Fruit fly (Drosophila melanogaster) whole organism, embryonic: ENCODE measurements around the gene CG9550.

ENCODE experiments used
- Antp ChIP-seq: fragments of 200-800 bp; sonication (Bioruptor generic); optimal IDR thresholded peaks from 3 replicates; lab custom pipeline; 2016; ENCODE audit warnings: missing biosample characterization, missing genetic modification characterization
- B-H1 ChIP-seq: fragments of 200-800 bp; sonication (Bioruptor generic); IDR thresholded peaks from 3 replicates; pipeline ENCODE4 v1.3.6; 2022; ENCODE audit warnings: missing biosample characterization, missing genetic modification characterization
- C15 ChIP-seq: fragments of 200-800 bp; sonication (Bioruptor generic); IDR thresholded peaks from 3 replicates; pipeline ENCODE4 v1.3.6; 2022; ENCODE audit warnings: missing biosample characterization, missing genetic modification characterization
- CG10543 ChIP-seq: fragments of 200-800 bp; sonication (Bioruptor generic); optimal IDR thresholded peaks from 3 replicates; lab custom pipeline; 2017; ENCODE audit warnings: missing biosample characterization, mild to moderate bottlenecking, missing genetic modification characterization, moderate library complexity
- CG10565 ChIP-seq: fragments of 200-800 bp; sonication (Bioruptor generic); optimal IDR thresholded peaks from 3 replicates; lab custom pipeline; 2016; ENCODE audit warnings: missing biosample characterization, mild to moderate bottlenecking, missing genetic modification characterization
- CG11093 ChIP-seq: fragments of 200-800 bp; sonication (Bioruptor generic); IDR thresholded peaks from 3 replicates; pipeline ENCODE4 v1.3.6; 2022; ENCODE audit warnings: missing biosample characterization, missing genetic modification characterization
- CG11456 ChIP-seq: fragments of 200-800 bp; sonication (Bioruptor generic); IDR thresholded peaks from 3 replicates; pipeline ENCODE4 v1.3.6; 2022; ENCODE audit warnings: missing biosample characterization, missing genetic modification characterization
- CG12659 ChIP-seq: fragments of 200-800 bp; sonication (Bioruptor generic); optimal IDR thresholded peaks from 3 replicates; lab custom pipeline; 2017; ENCODE audit warnings: mild to moderate bottlenecking, missing biosample characterization, missing genetic modification reagents, missing genetic modification characterization
- CG12769 ChIP-seq: fragments of 200-800 bp; sonication (Bioruptor generic); optimal IDR thresholded peaks from 2 replicates; lab custom pipeline; 2019; ENCODE audit warnings: missing biosample characterization, mild to moderate bottlenecking, missing genetic modification characterization, moderate library complexity
- CG13123 ChIP-seq: fragments of 200-800 bp; sonication (Bioruptor generic); optimal IDR thresholded peaks from 2 replicates; lab custom pipeline; 2016; ENCODE audit warnings: missing biosample characterization, missing genetic modification characterization
- CG13287 ChIP-seq: fragments of 200-800 bp; sonication (Bioruptor generic); IDR thresholded peaks from 2 replicates; pipeline ENCODE4 v1.3.6; 2022; ENCODE audit warnings: missing biosample characterization, missing genetic modification characterization; ENCODE audit not compliant: partially characterized antibody
- CG1529 ChIP-seq: fragments of 200-800 bp; sonication (Bioruptor generic); optimal IDR thresholded peaks from 3 replicates; lab custom pipeline; 2018; ENCODE audit warnings: missing biosample characterization, missing genetic modification characterization
- CG16863 ChIP-seq: fragments of 200-800 bp; sonication (Bioruptor generic); optimal IDR thresholded peaks from 3 replicates; lab custom pipeline; 2016; ENCODE audit warnings: missing biosample characterization, missing genetic modification characterization
- CG17829 ChIP-seq: fragments of 200-800 bp; optimal IDR thresholded peaks from 2 replicates; lab custom pipeline; 2019; ENCODE audit warnings: missing biosample characterization, mild to moderate bottlenecking, missing genetic modification characterization, moderate library complexity
- CG18619 ChIP-seq: fragments of 200-800 bp; sonication (Bioruptor generic); optimal IDR thresholded peaks from 3 replicates; lab custom pipeline; 2017; ENCODE audit warnings: missing biosample characterization, mild to moderate bottlenecking, missing genetic modification characterization
- CG2712 ChIP-seq: fragments of 200-800 bp; optimal IDR thresholded peaks from 3 replicates; lab custom pipeline; 2019; ENCODE audit warnings: missing biosample characterization, mild to moderate bottlenecking, missing genetic modification characterization, moderate library complexity
- CG32772 ChIP-seq: fragments of 200-800 bp; sonication (Bioruptor generic); IDR thresholded peaks from 2 replicates; pipeline ENCODE4 v1.3.6; 2022; ENCODE audit warnings: missing biosample characterization, missing genetic modification characterization
- CG34422 ChIP-seq: fragments of 200-800 bp; sonication (Bioruptor generic); IDR thresholded peaks from 3 replicates; pipeline ENCODE4 v1.3.6; 2022; ENCODE audit warnings: missing biosample characterization, missing genetic modification characterization
- CG4730 ChIP-seq: fragments of 200-800 bp; sonication (Bioruptor generic); IDR thresholded peaks from 2 replicates; pipeline ENCODE4 v1.3.6; 2022; ENCODE audit warnings: missing biosample characterization, missing genetic modification characterization
- CG4820 ChIP-seq: fragments of 200-800 bp; sonication (Bioruptor generic); optimal IDR thresholded peaks from 3 replicates; lab custom pipeline; 2016; ENCODE audit warnings: missing biosample characterization, missing genetic modification characterization
- CG6791 ChIP-seq: fragments of 200-800 bp; sonication (Bioruptor generic); IDR thresholded peaks from 3 replicates; pipeline ENCODE4 v1.3.6; 2022; ENCODE audit warnings: missing biosample characterization, missing genetic modification characterization; ENCODE audit not compliant: partially characterized antibody
- CG7357 ChIP-seq: fragments of 200-800 bp; sonication (Bioruptor generic); IDR thresholded peaks from 3 replicates; pipeline ENCODE4 v1.3.6; 2022; ENCODE audit warnings: missing biosample characterization, missing genetic modification characterization
- CG8924 ChIP-seq: fragments of 200-800 bp; optimal IDR thresholded peaks from 3 replicates; lab custom pipeline; 2019; ENCODE audit warnings: missing biosample characterization, mild to moderate bottlenecking, missing genetic modification characterization, moderate library complexity
- E2f2 ChIP-seq: fragments of 200-800 bp; sonication (Bioruptor generic); IDR thresholded peaks from 2 replicates; pipeline ENCODE4 v1.3.6; 2022; ENCODE audit warnings: missing biosample characterization, missing genetic modification characterization
- H15 ChIP-seq: fragments of 200-800 bp; sonication (Bioruptor generic); IDR thresholded peaks from 3 replicates; pipeline ENCODE4 v1.3.6; 2022; ENCODE audit warnings: missing biosample characterization, missing genetic modification characterization
- HHEX ChIP-seq: fragments of 200-800 bp; sonication (Bioruptor generic); optimal IDR thresholded peaks from 3 replicates; lab custom pipeline; 2017; ENCODE audit warnings: missing biosample characterization, mild to moderate bottlenecking, missing genetic modification characterization, missing genetic modification reagents
- Hand ChIP-seq: fragments of 200-800 bp; sonication (Bioruptor generic); optimal IDR thresholded peaks from 2 replicates; lab custom pipeline; 2017; ENCODE audit warnings: mild to moderate bottlenecking, missing biosample characterization, missing genetic modification reagents, missing genetic modification characterization
- HmgD ChIP-seq: fragments of 200-800 bp; sonication (Bioruptor generic); optimal IDR thresholded peaks from 3 replicates; lab custom pipeline; 2016; ENCODE audit warnings: missing biosample characterization, missing genetic modification characterization
- Lim3 ChIP-seq: fragments of 200-800 bp; sonication (Bioruptor generic); IDR thresholded peaks from 2 replicates; pipeline ENCODE4 v1.3.6; 2022; ENCODE audit warnings: missing biosample characterization, missing genetic modification characterization
- Mad ChIP-seq: fragments of 200-800 bp; sonication (Bioruptor generic); optimal IDR thresholded peaks from 2 replicates; lab custom pipeline; 2016; ENCODE audit warnings: missing biosample characterization, missing genetic modification characterization
- Meics ChIP-seq: fragments of 200-800 bp; sonication (Bioruptor generic); optimal IDR thresholded peaks from 2 replicates; lab custom pipeline; 2017; ENCODE audit warnings: missing biosample characterization, mild to moderate bottlenecking, missing genetic modification characterization
- Myb ChIP-seq: fragments of 200-800 bp; sonication (Bioruptor generic); optimal IDR thresholded peaks from 2 replicates; lab custom pipeline; 2016; ENCODE audit warnings: missing biosample characterization, missing genetic modification characterization
- Ravus ChIP-seq: fragments of 200-800 bp; sonication (Bioruptor generic); IDR thresholded peaks from 2 replicates; pipeline ENCODE4 v1.3.6; 2022; ENCODE audit warnings: missing biosample characterization, missing genetic modification characterization
- Rx ChIP-seq: fragments of 200-800 bp; sonication (Bioruptor generic); IDR thresholded peaks from 2 replicates; pipeline ENCODE4 v1.3.6; 2022; ENCODE audit warnings: missing biosample characterization, missing genetic modification characterization
- Side ChIP-seq: fragments of 200-800 bp; sonication (Bioruptor generic); optimal IDR thresholded peaks from 2 replicates; lab custom pipeline; 2016; ENCODE audit warnings: missing biosample characterization, missing genetic modification characterization
- Xrp1 ChIP-seq: fragments of 200-800 bp; sonication (Bioruptor generic); IDR thresholded peaks from 2 replicates; pipeline ENCODE4 v1.3.6; 2022; ENCODE audit warnings: missing biosample characterization, missing genetic modification characterization
- crc ChIP-seq: fragments of 200-800 bp; sonication (Bioruptor generic); optimal IDR thresholded peaks from 2 replicates; lab custom pipeline; 2016; ENCODE audit warnings: missing biosample characterization, missing genetic modification characterization
- gfzf ChIP-seq: fragments of 200-800 bp; sonication (Bioruptor generic); optimal IDR thresholded peaks from 2 replicates; lab custom pipeline; 2016; ENCODE audit warnings: missing biosample characterization, mild to moderate bottlenecking, missing genetic modification characterization, moderate library complexity
- grn ChIP-seq: fragments of 200-800 bp; sonication (Bioruptor generic); optimal IDR thresholded peaks from 3 replicates; lab custom pipeline; 2017; ENCODE audit warnings: missing biosample characterization, missing genetic modification characterization
- hbn ChIP-seq: fragments of 200-800 bp; sonication (Bioruptor generic); IDR thresholded peaks from 2 replicates; pipeline ENCODE4 v1.3.6; 2022; ENCODE audit warnings: missing biosample characterization, missing genetic modification characterization; ENCODE audit not compliant: partially characterized antibody
- her ChIP-seq: fragments of 200-800 bp; sonication (Bioruptor generic); optimal IDR thresholded peaks from 2 replicates; lab custom pipeline; 2016; ENCODE audit warnings: missing biosample characterization, missing genetic modification characterization
- kni ChIP-seq: fragments of 200-800 bp; sonication (Bioruptor generic); optimal IDR thresholded peaks from 3 replicates; lab custom pipeline; 2017; ENCODE audit warnings: mild to moderate bottlenecking, missing biosample characterization, missing genetic modification reagents, missing genetic modification characterization
- mam ChIP-seq: fragments of 200-800 bp; sonication (Bioruptor generic); optimal IDR thresholded peaks from 3 replicates; lab custom pipeline; 2016; ENCODE audit warnings: missing biosample characterization, missing genetic modification characterization
- mirr ChIP-seq: fragments of 200-800 bp; sonication (Bioruptor generic); optimal IDR thresholded peaks from 3 replicates; lab custom pipeline; 2018; ENCODE audit warnings: missing biosample characterization, mild to moderate bottlenecking, missing genetic modification characterization
- nmo ChIP-seq: fragments of 200-800 bp; sonication (Bioruptor generic); optimal IDR thresholded peaks from 2 replicates; lab custom pipeline; 2018; ENCODE audit warnings: missing biosample characterization, mild to moderate bottlenecking, missing genetic modification characterization, moderate library complexity
- nom ChIP-seq: fragments of 200-800 bp; sonication (Bioruptor generic); optimal IDR thresholded peaks from 2 replicates; lab custom pipeline; 2017; ENCODE audit warnings: missing biosample characterization, missing genetic modification characterization, mild to moderate bottlenecking, moderate library complexity, missing genetic modification reagents
- pfk ChIP-seq: fragments of 200-800 bp; sonication (Bioruptor generic); optimal IDR thresholded peaks from 2 replicates; lab custom pipeline; 2018; ENCODE audit warnings: missing biosample characterization, mild to moderate bottlenecking, missing genetic modification characterization, moderate library complexity
- pita ChIP-seq: fragments of 200-800 bp; sonication (Bioruptor generic); optimal IDR thresholded peaks from 2 replicates; lab custom pipeline; 2017; ENCODE audit warnings: missing biosample characterization, mild to moderate bottlenecking, missing genetic modification characterization
- ro ChIP-seq: fragments of 200-800 bp; sonication (Bioruptor generic); IDR thresholded peaks from 2 replicates; pipeline ENCODE4 v1.3.6; 2022; ENCODE audit warnings: missing biosample characterization, missing genetic modification characterization
- slbo ChIP-seq: fragments of 200-800 bp; sonication (Bioruptor generic); IDR thresholded peaks from 2 replicates; pipeline ENCODE4 v1.3.6; 2022; ENCODE audit warnings: missing biosample characterization, missing genetic modification characterization
- wor ChIP-seq: fragments of 200-800 bp; sonication (Bioruptor generic); IDR thresholded peaks from 2 replicates; pipeline ENCODE4 v1.3.6; 2022; ENCODE audit warnings: missing biosample characterization, missing genetic modification characterization

CG9550 gene

dm6 chr2L:6490783-6491249 is 6.0 kb upstream of the CG9550 start, which contains the start of the genes Phf5a and CG31638 (continued):
- TF ChIP-seq CG10565 (GFP tag; lab: Kevin White, UChicago) (no peak), nmo (peak; percentile 81), pfk (GFP tag; lab: Kevin White, UChicago) (peak; percentile 52), mam (GFP tag; lab: Kevin White, UChicago) (peak; percentile 81), ro (GFP tag; lab: Robert Waterston, UW) (no peak), CG32772 (GFP tag; lab: Robert Waterston, UW) (peak; percentile 98), HmgD (GFP tag; lab: Kevin White, UChicago) (peak; percentile 18), Rx (GFP tag; lab: Robert Waterston, UW) (peak; percentile 94), her (no peak), pita (GFP tag; lab: Kevin White, UChicago) (no peak), B-H1 (GFP tag; lab: Robert Waterston, UW) (peak; percentile 96), CG11093 (GFP tag; lab: Robert Waterston, UW) (peak; percentile 96), CG7357 (GFP tag; lab: Robert Waterston, UW) (peak; percentile 91), CG16863 (GFP tag; lab: Kevin White, UChicago) (peak; percentile 33), kni (GFP tag; lab: Kevin White, UChicago) (peak; percentile 54), CG17829 (tag; lab: Kevin White, UChicago) (peak; percentile 98), E2f2 (GFP tag; lab: Robert Waterston, UW) (peak; percentile 66; the same call in 1 of the 2 replicates), Side (GFP tag; lab: Kevin White, UChicago) (peak; percentile 34), slbo (GFP tag; lab: Robert Waterston, UW) (peak; percentile 96), CG10543 (GFP tag; lab: Kevin White, UChicago) (peak; percentile 84), CG6791 (GFP tag; lab: Robert Waterston, UW) (peak; percentile 21; the same call in 1 of the 3 replicates), Ravus (GFP tag; lab: Robert Waterston, UW) (no peak), H15 (GFP tag; lab: Robert Waterston, UW) (peak; percentile 96), wor (0 out of 2 replicates have a peak, but pooled peaks have one; percentile 16), CG1529 (GFP tag; lab: Kevin White, UChicago) (peak; percentile 85), HHEX (peak; percentile 93), C15 (GFP tag; lab: Robert Waterston, UW) (peak; percentile 93), grn (GFP tag; lab: Kevin White, UChicago) (no peak), CG11456 (GFP tag; lab: Robert Waterston, UW) (0 out of 3 replicates have a peak, but pooled peaks have one; percentile 59), Mad (no peak), CG4730 (GFP tag; lab: Robert Waterston, UW) (peak; percentile 97), Hand (GFP tag; lab: Kevin White, UChicago) (peak; percentile 74), CG2712 (tag; lab: Kevin White, UChicago) (peak; percentile 98), hbn (GFP tag; lab: Robert Waterston, UW) (peak; percentile 47; the same call in 1 of the 2 replicates), Lim3 (GFP tag; lab: Robert Waterston, UW) (no peak), Myb (peak; percentile 59)
- TF ChIP-seq, all 482 proteins: peak for 373

DNA sequence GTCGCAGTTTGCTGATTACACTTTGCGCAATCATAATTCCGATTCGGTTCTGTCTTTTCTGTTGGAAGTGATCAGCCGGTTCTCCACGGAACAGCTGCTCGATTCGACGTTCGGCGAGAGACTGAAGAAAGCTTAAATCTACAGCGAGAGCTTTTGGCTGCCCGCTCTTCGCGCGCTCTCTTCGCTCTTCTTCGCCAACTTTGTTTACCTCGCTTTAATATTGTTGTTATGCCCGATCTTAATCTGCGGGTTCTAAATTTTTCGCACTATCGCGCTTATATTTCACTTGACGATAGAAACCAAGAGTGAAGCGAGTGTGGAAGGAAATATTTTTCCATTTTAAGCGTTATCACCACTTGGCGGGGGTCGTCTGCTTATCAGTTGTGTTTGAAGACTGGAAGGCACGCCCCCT is 2.4 kb upstream of the CG9550 start, which contains the start of gene CG9547:
Gene CG9547 (minus strand): TSS at position 128 of the 412 bp plus-strand sequence.
- peak; percentile 10 for TF ChIP-seq CG8924 (tag; lab: Kevin White, UChicago)
- no peak for TF ChIP-seq Antp (GFP tag; lab: Kevin White, UChicago)
- TF ChIP-seq CG4820 = no peak
- no peak for TF ChIP-seq HmgD (GFP tag; lab: Kevin White, UChicago)
- TF ChIP-seq Meics = peak; percentile 29
- TF ChIP-seq CG34422 (GFP tag; lab: Robert Waterston, UW) = 0 out of 3 replicates have a peak, but pooled peaks have one; percentile 31
- TF ChIP-seq crc (GFP tag; lab: Kevin White, UChicago) = no peak
- no peak for TF ChIP-seq gfzf (GFP tag; lab: Kevin White, UChicago)
- TF ChIP-seq Xrp1 (GFP tag; lab: Robert Waterston, UW) = no peak
- peak; percentile 0 for TF ChIP-seq CG12659 (GFP tag; lab: Kevin White, UChicago)
- no peak for TF ChIP-seq CG12769 (tag; lab: Kevin White, UChicago)
- TF ChIP-seq nom (GFP tag; lab: Kevin White, UChicago) = peak; percentile 48
- peak; percentile 60 for TF ChIP-seq CG13287 (GFP tag; lab: Robert Waterston, UW)
- TF ChIP-seq mirr (GFP tag; lab: Kevin White, UChicago) = peak; percentile 79
- no peak for TF ChIP-seq CG13123 (GFP tag; lab: Kevin White, UChicago)
- TF ChIP-seq CG18619 (GFP tag; lab: Kevin White, UChicago) = no peak
